Worm (Caenorhabditis elegans): ENCODE data around the gene scl-1.

- TF ChIP-seq elt-2 (tag; optimal IDR thresholded peaks at IDR 0.05) = no peak
- TF ChIP-seq mdl-1 (tag; optimal IDR thresholded peaks at IDR 0.05) = no peak
- no peak for TF ChIP-seq pqm-1 (tag; optimal IDR thresholded peaks at IDR 0.05)
- no peak for TF ChIP-seq zag-1 (tag; optimal IDR thresholded peaks at IDR 0.05)
- TF ChIP-seq nfya-1 (tag; optimal IDR thresholded peaks at IDR 0.05; ENCODE audit: insufficient read depth) = no peak
- no peak for TF ChIP-seq fos-1 (tag; optimal IDR thresholded peaks at IDR 0.05)
- TF ChIP-seq ceh-28 (tag; optimal IDR thresholded peaks at IDR 0.05) = no peak
- TF ChIP-seq snpc-4 (tag; optimal IDR thresholded peaks at IDR 0.05) = no peak
- no peak for TF ChIP-seq jun-1 (tag; optimal IDR thresholded peaks at IDR 0.05)
- no peak for TF ChIP-seq nhr-23 (tag; optimal IDR thresholded peaks at IDR 0.05)
- TF ChIP-seq nhr-237 (tag; optimal IDR thresholded peaks at IDR 0.05) = no peak
Observed at ce11 chrIV:13035302-13035701, 20.8 kb upstream of the scl-1 start.

Measured in whole organism, L3 larva.